Fruit fly (Drosophila melanogaster) whole organism, embryonic: Measurements from ENCODE around the gene CG10208.

Experiments
- Ada2b ChIP-seq: fragments of 200-800 bp; sonication (Bioruptor generic); IDR thresholded peaks from 2 replicates; pipeline ENCODE4 v1.3.6; 2022; ENCODE audit warnings: missing biosample characterization, missing genetic modification characterization
- Aef1 ChIP-seq: fragments of 200-800 bp; sonication (Bioruptor generic); IDR thresholded peaks from 3 replicates; pipeline ENCODE4 v1.3.6; 2022; ENCODE audit warnings: missing biosample characterization, missing genetic modification characterization
- Atf6 ChIP-seq: fragments of 200-800 bp; sonication (Bioruptor generic); IDR thresholded peaks from 2 replicates; pipeline ENCODE4 v1.3.6; 2022; ENCODE audit warnings: missing biosample characterization, missing genetic modification characterization
- Bgb ChIP-seq: fragments of 200-800 bp; sonication (Bioruptor generic); IDR thresholded peaks from 2 replicates; pipeline ENCODE4 v1.3.6; 2022; ENCODE audit warnings: missing biosample characterization, missing genetic modification characterization; ENCODE audit not compliant: partially characterized antibody
- Bteb2 ChIP-seq: fragments of 200-800 bp; sonication (Bioruptor generic); optimal IDR thresholded peaks from 2 replicates; lab custom pipeline; 2016; ENCODE audit warnings: missing biosample characterization, missing genetic modification characterization
- CG1024 ChIP-seq: fragments of 200-800 bp; sonication (Bioruptor generic); IDR thresholded peaks from 2 replicates; pipeline ENCODE4 v1.3.6; 2022; ENCODE audit warnings: missing biosample characterization, missing genetic modification characterization
- CG10462 ChIP-seq: fragments of 200-800 bp; sonication (Bioruptor generic); optimal IDR thresholded peaks from 2 replicates; lab custom pipeline; 2016; ENCODE audit warnings: missing biosample characterization, missing genetic modification characterization
- CG11504 ChIP-seq: fragments of 200-800 bp; sonication (Bioruptor generic); optimal IDR thresholded peaks from 3 replicates; lab custom pipeline; 2019; ENCODE audit warnings: missing biosample characterization, mild to moderate bottlenecking, missing genetic modification characterization, moderate library complexity
- CG17186 ChIP-seq: fragments of 200-800 bp; sonication (Bioruptor generic); optimal IDR thresholded peaks from 3 replicates; lab custom pipeline; 2017; ENCODE audit warnings: missing biosample characterization, missing genetic modification reagents, missing genetic modification characterization
- CG18599 ChIP-seq: fragments of 200-800 bp; sonication (Bioruptor generic); optimal IDR thresholded peaks from 3 replicates; lab custom pipeline; 2017; ENCODE audit warnings: missing biosample characterization, missing genetic modification characterization, mild to moderate bottlenecking, moderate library complexity, missing genetic modification reagents
- CG2202 ChIP-seq: fragments of 200-800 bp; sonication (Bioruptor generic); optimal IDR thresholded peaks from 2 replicates; lab custom pipeline; 2018; ENCODE audit warnings: missing biosample characterization, mild to moderate bottlenecking, missing genetic modification characterization
- CG2712 ChIP-seq: fragments of 200-800 bp; optimal IDR thresholded peaks from 3 replicates; lab custom pipeline; 2019; ENCODE audit warnings: missing biosample characterization, mild to moderate bottlenecking, missing genetic modification characterization, moderate library complexity
- CG31365 ChIP-seq: fragments of 200-800 bp; sonication (Bioruptor generic); optimal IDR thresholded peaks from 2 replicates; lab custom pipeline; 2018; ENCODE audit warnings: missing biosample characterization, mild to moderate bottlenecking, missing genetic modification characterization
- CG3407 ChIP-seq: fragments of 200-800 bp; sonication (Bioruptor generic); optimal IDR thresholded peaks from 2 replicates; lab custom pipeline; 2018; ENCODE audit warnings: missing biosample characterization, mild to moderate bottlenecking, missing genetic modification characterization
- CG34224 ChIP-seq: fragments of 200-800 bp; sonication (Bioruptor generic); IDR thresholded peaks from 3 replicates; pipeline ENCODE4 v1.3.6; 2022; ENCODE audit warnings: missing biosample characterization, missing genetic modification characterization; ENCODE audit not compliant: partially characterized antibody
- CG3726 ChIP-seq: fragments of 200-800 bp; sonication (Bioruptor generic); IDR thresholded peaks from 3 replicates; pipeline ENCODE4, ENCODE4 v1.3.6; 2022; ENCODE audit warnings: missing biosample characterization, missing genetic modification characterization
- CG4424 ChIP-seq: fragments of 200-800 bp; sonication (Bioruptor generic); optimal IDR thresholded peaks from 3 replicates; lab custom pipeline; 2016; ENCODE audit warnings: missing biosample characterization, missing genetic modification characterization
- CG7556 ChIP-seq: fragments of 200-800 bp; sonication (Bioruptor generic); optimal IDR thresholded peaks from 2 replicates; lab custom pipeline; 2017; ENCODE audit warnings: missing biosample characterization, mild to moderate bottlenecking, missing genetic modification characterization
- CG7928 ChIP-seq: fragments of 200-800 bp; sonication (Bioruptor generic); optimal IDR thresholded peaks from 2 replicates; lab custom pipeline; 2017; ENCODE audit warnings: missing biosample characterization, mild to moderate bottlenecking, missing genetic modification characterization
- CG8388 ChIP-seq: fragments of 200-800 bp; sonication (Bioruptor generic); optimal IDR thresholded peaks from 2 replicates; lab custom pipeline; 2019; ENCODE audit warnings: missing biosample characterization, mild to moderate bottlenecking, missing genetic modification characterization, moderate library complexity
- CG9437 ChIP-seq: fragments of 200-800 bp; sonication (Bioruptor generic); optimal IDR thresholded peaks from 2 replicates; lab custom pipeline; 2018; ENCODE audit warnings: missing biosample characterization, mild to moderate bottlenecking, missing genetic modification characterization
- Dad ChIP-seq: fragments of 200-800 bp; sonication (Bioruptor generic); optimal IDR thresholded peaks from 3 replicates; lab custom pipeline; 2016; ENCODE audit warnings: missing biosample characterization, missing genetic modification characterization
- HLH4C ChIP-seq: fragments of 200-800 bp; sonication (Bioruptor generic); IDR thresholded peaks from 3 replicates; pipeline ENCODE4 v1.3.6; 2022; ENCODE audit warnings: missing biosample characterization, missing genetic modification characterization; ENCODE audit not compliant: partially characterized antibody
- Max ChIP-seq: fragments of 200-800 bp; sonication (Bioruptor generic); optimal IDR thresholded peaks from 2 replicates; lab custom pipeline; 2016; ENCODE audit warnings: missing biosample characterization, mild to moderate bottlenecking, missing genetic modification characterization
- Rx ChIP-seq: fragments of 200-800 bp; sonication (Bioruptor generic); IDR thresholded peaks from 2 replicates; pipeline ENCODE4 v1.3.6; 2022; ENCODE audit warnings: missing biosample characterization, missing genetic modification characterization
- Sox102F ChIP-seq: fragments of 200-800 bp; sonication (Bioruptor generic); optimal IDR thresholded peaks from 2 replicates; lab custom pipeline; 2018; ENCODE audit warnings: missing biosample characterization, mild to moderate bottlenecking, missing genetic modification characterization, moderate library complexity
- Spps ChIP-seq: fragments of 200-800 bp; sonication (Bioruptor generic); optimal IDR thresholded peaks from 2 replicates; lab custom pipeline; 2018; ENCODE audit warnings: missing biosample characterization, mild to moderate bottlenecking, missing genetic modification characterization
- abd-A ChIP-seq: fragments of 200-800 bp; sonication (Bioruptor generic); optimal IDR thresholded peaks from 3 replicates; lab custom pipeline; 2019; ENCODE audit warnings: missing biosample characterization, mild to moderate bottlenecking, missing genetic modification characterization, moderate library complexity
- al ChIP-seq: fragments of 200-800 bp; sonication (Bioruptor generic); IDR thresholded peaks from 2 replicates; pipeline ENCODE4 v1.3.6; 2022; ENCODE audit warnings: missing biosample characterization, missing genetic modification characterization
- ap ChIP-seq: fragments of 200-800 bp; sonication (Bioruptor generic); IDR thresholded peaks from 2 replicates; pipeline ENCODE4 v1.3.6; 2022; ENCODE audit warnings: missing biosample characterization, missing genetic modification characterization
- chn ChIP-seq: fragments of 200-800 bp; sonication (Bioruptor generic); optimal IDR thresholded peaks from 2 replicates; lab custom pipeline; 2016; ENCODE audit warnings: missing biosample characterization, missing genetic modification characterization
- dpn ChIP-seq, 2 experiments: fragments of 200-800 bp; sonication (Bioruptor generic); optimal IDR thresholded peaks; 3 replicates each; lab custom pipeline; 2016; ENCODE audit warnings: missing biosample characterization in 2 of 2, missing genetic modification characterization in 2 of 2
- ems ChIP-seq: fragments of 200-800 bp; sonication (Bioruptor generic); optimal IDR thresholded peaks from 3 replicates; lab custom pipeline; 2016; ENCODE audit warnings: missing biosample characterization, missing genetic modification characterization
- exex ChIP-seq: fragments of 200-800 bp; sonication (Bioruptor generic); optimal IDR thresholded peaks from 4 replicates; lab custom pipeline; 2018; ENCODE audit warnings: missing biosample characterization, mild to moderate bottlenecking, missing genetic modification characterization, moderate library complexity
- fd102C ChIP-seq: fragments of 200-800 bp; sonication (Bioruptor generic); optimal IDR thresholded peaks from 2 replicates; lab custom pipeline; 2018; ENCODE audit warnings: missing biosample characterization, mild to moderate bottlenecking, missing genetic modification characterization, moderate library complexity
- gro ChIP-seq: fragments of 200-800 bp; sonication (Bioruptor generic); optimal IDR thresholded peaks from 2 replicates; lab custom pipeline; 2016; ENCODE audit warnings: missing biosample characterization, missing genetic modification characterization
- hb ChIP-seq: fragments of 200-800 bp; sonication (Bioruptor generic); IDR thresholded peaks from 3 replicates; pipeline ENCODE4 v1.3.6; 2022; ENCODE audit warnings: missing biosample characterization, missing genetic modification characterization; ENCODE audit not compliant: partially characterized antibody
- her ChIP-seq: fragments of 200-800 bp; sonication (Bioruptor generic); optimal IDR thresholded peaks from 2 replicates; lab custom pipeline; 2016; ENCODE audit warnings: missing biosample characterization, missing genetic modification characterization
- kah ChIP-seq: fragments of 200-800 bp; sonication (Bioruptor generic); optimal IDR thresholded peaks from 2 replicates; lab custom pipeline; 2018; ENCODE audit warnings: missing biosample characterization, mild to moderate bottlenecking, missing genetic modification characterization
- repo ChIP-seq: fragments of 200-800 bp; sonication (Bioruptor generic); optimal IDR thresholded peaks from 2 replicates; lab custom pipeline; 2016; ENCODE audit warnings: missing biosample characterization, missing genetic modification characterization
- ro ChIP-seq: fragments of 200-800 bp; sonication (Bioruptor generic); IDR thresholded peaks from 2 replicates; pipeline ENCODE4 v1.3.6; 2022; ENCODE audit warnings: missing biosample characterization, missing genetic modification characterization
- salm ChIP-seq: fragments of 200-800 bp; sonication (Bioruptor generic); optimal IDR thresholded peaks from 2 replicates; lab custom pipeline; 2018; ENCODE audit warnings: missing biosample characterization, mild to moderate bottlenecking, missing genetic modification characterization
- sima ChIP-seq: fragments of 200-800 bp; sonication (Bioruptor generic); optimal IDR thresholded peaks from 2 replicates; lab custom pipeline; 2016; ENCODE audit warnings: missing biosample characterization, missing genetic modification characterization
- sug ChIP-seq: fragments of 200-800 bp; optimal IDR thresholded peaks from 2 replicates; lab custom pipeline; 2019; ENCODE audit warnings: missing biosample characterization, mild to moderate bottlenecking, missing genetic modification characterization, moderate library complexity
- twi ChIP-seq: fragments of 200-800 bp; optimal IDR thresholded peaks from 2 replicates; lab custom pipeline; 2019; ENCODE audit warnings: missing biosample characterization, mild to moderate bottlenecking, missing genetic modification characterization, moderate library complexity
- wek ChIP-seq: fragments of 200-800 bp; sonication (Bioruptor generic); optimal IDR thresholded peaks from 3 replicates; lab custom pipeline; 2018; ENCODE audit warnings: missing biosample characterization, mild to moderate bottlenecking, missing genetic modification characterization, moderate library complexity
- zfh1 ChIP-seq: fragments of 200-800 bp; sonication (Bioruptor generic); IDR thresholded peaks from 3 replicates; pipeline ENCODE4 v1.3.6; 2022; ENCODE audit warnings: missing biosample characterization, missing genetic modification characterization

The CG10208 gene

DNA sequence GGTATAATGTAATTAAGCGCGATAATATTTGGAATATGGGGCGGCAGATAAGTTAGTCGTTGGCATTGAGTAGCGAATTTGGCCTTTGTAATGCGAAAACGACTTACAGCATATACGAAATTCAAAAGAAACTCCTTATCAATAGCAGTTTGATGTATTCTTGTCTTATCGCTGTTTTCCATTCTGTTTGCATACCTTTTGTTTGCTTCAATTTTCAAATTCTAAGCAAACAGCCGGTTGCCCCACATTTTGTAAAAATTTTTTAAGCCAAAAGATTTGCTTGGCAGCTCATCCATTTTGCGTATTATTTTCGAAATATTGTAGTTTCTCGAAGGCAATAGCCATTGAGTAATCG, 9.5 kb upstream of the CG10208 start (continued):
- TF ChIP-seq Sox102F: no peak
- TF ChIP-seq CG2712 (tag; lab: Kevin White, UChicago): no peak
- no peak for TF ChIP-seq zfh1 (GFP tag; lab: Robert Waterston, UW)
- no peak for TF ChIP-seq CG18599
- no peak for TF ChIP-seq Bgb
- TF ChIP-seq Rx (GFP tag; lab: Robert Waterston, UW): no peak
- TF ChIP-seq Aef1 (GFP tag; lab: Robert Waterston, UW): no peak
- TF ChIP-seq salm (tag; lab: Kevin White, UChicago): no peak
- no peak for TF ChIP-seq hb (GFP tag; lab: Robert Waterston, UW)
- no peak for TF ChIP-seq CG1024
- TF ChIP-seq Dad (GFP tag; lab: Kevin White, UChicago): no peak
- TF ChIP-seq al (GFP tag; lab: Robert Waterston, UW): no peak
- TF ChIP-seq CG9437 (GFP tag; lab: Kevin White, UChicago): no peak

dm6 chr3R:23782456-23783402, 8.8 kb upstream of the CG10208 start:
- peak; percentile 71 for TF ChIP-seq Atf6 (GFP tag; lab: Robert Waterston, UW)
- peak; percentile 32 for TF ChIP-seq CG17186 (GFP tag; lab: Kevin White, UChicago)
- TF ChIP-seq repo (GFP tag; lab: Kevin White, UChicago): peak; percentile 43
- peak; percentile 78 for TF ChIP-seq chn
- TF ChIP-seq her (GFP tag; lab: Kevin White, UChicago): peak; percentile 50
- peak; percentile 97 for TF ChIP-seq CG8388
- peak; percentile 12 for TF ChIP-seq sima (GFP tag; lab: Kevin White, UChicago)
- TF ChIP-seq fd102C: peak; percentile 88
- TF ChIP-seq gro (GFP tag; lab: Kevin White, UChicago): peak; percentile 8
- TF ChIP-seq CG11504 (tag; lab: Kevin White, UChicago): peak; percentile 90
- TF ChIP-seq HLH4C: no peak
- peak; percentile 72 for TF ChIP-seq CG31365 (tag; lab: Kevin White, UChicago)
- TF ChIP-seq kah (GFP tag; lab: Kevin White, UChicago): peak; percentile 55
- peak; percentile 84 for TF ChIP-seq CG10462 (GFP tag; lab: Kevin White, UChicago)
- TF ChIP-seq CG3407 (GFP tag; lab: Kevin White, UChicago): peak; percentile 84
- peak; percentile 48 for TF ChIP-seq abd-A (tag; lab: Kevin White, UChicago)
- peak; percentile 49 for TF ChIP-seq ap (GFP tag; lab: Robert Waterston, UW)
- TF ChIP-seq CG34224 (GFP tag; lab: Robert Waterston, UW): no peak
- peak; percentile 90 for TF ChIP-seq twi
- peak; percentile 24; the same call in 1 of the 2 replicates for TF ChIP-seq al (GFP tag; lab: Robert Waterston, UW)
- TF ChIP-seq Ada2b (GFP tag; lab: Robert Waterston, UW): peak; percentile 76
- peak; percentile 92 for TF ChIP-seq Spps (tag; lab: Kevin White, UChicago)
- peak; percentile 93 for TF ChIP-seq CG2202 (tag; lab: Kevin White, UChicago)
- peak; percentile 12 for TF ChIP-seq CG7928
- peak; percentile 87 for TF ChIP-seq Max
- peak; percentile 47; the same call in 1 of the 2 replicates for TF ChIP-seq ro (GFP tag; lab: Robert Waterston, UW)
- TF ChIP-seq CG3726 (GFP tag; lab: Robert Waterston, UW): peak; percentile 76
- peak; percentile 87 for TF ChIP-seq CG7556
- TF ChIP-seq wek: peak; percentile 83
- peak; percentile 77 for TF ChIP-seq sug (tag; lab: Kevin White, UChicago)
- TF ChIP-seq Bteb2 (GFP tag; lab: Kevin White, UChicago): peak; percentile 32
- TF ChIP-seq ems: peak; percentile 73
- peak; percentile 96 for TF ChIP-seq CG2712 (tag; lab: Kevin White, UChicago)
- TF ChIP-seq exex (tag; lab: Kevin White, UChicago): peak; percentile 96
- peak; percentile 68 to 84 for TF ChIP-seq dpn (GFP tag; optimal IDR thresholded peaks at IDR 0.05; lab: Kevin White, UChicago)
- TF ChIP-seq CG4424: peak; percentile 92
